Worm (Caenorhabditis elegans) whole organism, L4 larva: ENCODE data around the gene sri-28.
A peak's percentile ranks its signal among the peaks of the same experiment; 100 is the strongest.

Experiments used
- R02D3.7 ChIP-seq: fragments of 150-350 bp; sonication (generic microtip); optimal IDR thresholded peaks from 3 replicates; lab custom pipeline; 2014; ENCODE audit warnings: missing biosample characterization, missing genetic modification characterization
- daf-16 ChIP-seq, 3 experiments: sonication (generic microtip); optimal IDR thresholded peaks; 2 replicates each; lab custom pipeline; 2016 to 2017; ENCODE audit warnings: missing genetic modification characterization in 3 of 3, missing genetic modification reagents in 3 of 3, mild to moderate bottlenecking in 2 of 3, missing compliant biosample characterization in 2 of 3, missing biosample characterization in 1 of 3, moderate library complexity in 1 of 3
- dmd-6 ChIP-seq: fragments of 200-800 bp; sonication (Bioruptor generic); IDR thresholded peaks from 2 replicates; pipeline ENCODE4 v1.3.6; 2022; ENCODE audit warnings: missing genetic modification reagents, missing genetic modification characterization, missing compliant biosample characterization
- dpl-1 ChIP-seq: fragments of 150-350 bp; optimal IDR thresholded peaks from 2 replicates; lab custom pipeline; 2014; ENCODE audit warnings: missing biosample characterization, missing genetic modification reagents, missing genetic modification characterization
- egl-43 ChIP-seq: fragments of 200-800 bp; sonication (Bioruptor generic); IDR thresholded peaks from 2 replicates; pipeline ENCODE4 v1.3.6; 2022; ENCODE audit warnings: missing genetic modification reagents, missing genetic modification characterization, missing compliant biosample characterization
- fos-1 ChIP-seq: fragments of 150-350 bp; optimal IDR thresholded peaks from 2 replicates; lab custom pipeline; 2014; ENCODE audit warnings: missing biosample characterization, missing genetic modification characterization
- gei-8 ChIP-seq: fragments of 200-800 bp; sonication (Bioruptor generic); optimal IDR thresholded peaks from 2 replicates; lab custom pipeline; 2018; ENCODE audit warnings: mild to moderate bottlenecking, missing genetic modification characterization, missing compliant biosample characterization
- jun-1 ChIP-seq: fragments of 150-350 bp; optimal IDR thresholded peaks from 2 replicates; lab custom pipeline; 2014; ENCODE audit warnings: missing biosample characterization, missing genetic modification reagents, missing genetic modification characterization
- lim-7 ChIP-seq: fragments of 200-800 bp; sonication (Bioruptor generic); IDR thresholded peaks from 2 replicates; pipeline ENCODE4 v1.3.6; 2022; ENCODE audit warnings: missing genetic modification characterization, missing compliant biosample characterization
- lin-39 ChIP-seq: fragments of 150-350 bp; optimal IDR thresholded peaks from 2 replicates; lab custom pipeline; 2014; ENCODE audit warnings: missing biosample characterization, missing genetic modification reagents, missing genetic modification characterization
- lir-3 ChIP-seq: sonication (generic microtip); optimal IDR thresholded peaks from 2 replicates; lab custom pipeline; 2016; ENCODE audit warnings: mild to moderate bottlenecking, missing genetic modification characterization, missing compliant biosample characterization
- madf-5 ChIP-seq, 2 experiments: fragments of 200-800 bp; sonication (Bioruptor generic); IDR thresholded peaks; 2 replicates each; pipeline ENCODE4 v1.3.6; 2022; ENCODE audit warnings: missing compliant biosample characterization in 2 of 2, missing genetic modification characterization in 2 of 2
- madf-9 ChIP-seq: fragments of 200-800 bp; sonication (Bioruptor generic); conservative IDR thresholded peaks from 2 replicates; pipeline ENCODE4 v1.3.6; 2022; ENCODE audit warnings: missing genetic modification reagents, missing genetic modification characterization, missing compliant biosample characterization
- mxl-2 ChIP-seq: fragments of 200-800 bp; sonication (Bioruptor generic); conservative IDR thresholded peaks from 2 replicates; pipeline ENCODE4 v1.3.6; 2022; ENCODE audit warnings: missing genetic modification reagents, missing genetic modification characterization, missing compliant biosample characterization
- nhr-102 ChIP-seq: sonication (generic microtip); optimal IDR thresholded peaks from 2 replicates; lab custom pipeline; 2016; ENCODE audit warnings: mild to moderate bottlenecking, missing genetic modification characterization, moderate library complexity, missing compliant biosample characterization
- nhr-28 ChIP-seq: fragments of 150-350 bp; optimal IDR thresholded peaks from 2 replicates; lab custom pipeline; 2014; ENCODE audit warnings: missing biosample characterization, missing genetic modification characterization
- nhr-41 ChIP-seq: fragments of 200-800 bp; sonication (Bioruptor generic); IDR thresholded peaks from 2 replicates; pipeline ENCODE4 v1.3.6; 2022; ENCODE audit warnings: missing genetic modification reagents, missing genetic modification characterization, missing compliant biosample characterization
- nhr-48 ChIP-seq: sonication (generic microtip); optimal IDR thresholded peaks from 2 replicates; lab custom pipeline; 2016; ENCODE audit warnings: mild to moderate bottlenecking, missing genetic modification characterization, missing compliant biosample characterization
- nhr-6 ChIP-seq: fragments of 150-350 bp; optimal IDR thresholded peaks from 2 replicates; lab custom pipeline; 2014; ENCODE audit warnings: missing biosample characterization, missing genetic modification characterization
- nhr-77 ChIP-seq: fragments of 150-350 bp; optimal IDR thresholded peaks from 2 replicates; lab custom pipeline; 2014; ENCODE audit warnings: missing biosample characterization, missing genetic modification characterization
- pha-4 ChIP-seq, 2 experiments: fragments of 150-350 bp in 1 of 2; fragments of 200-800 bp in 1 of 2; sonication (Bioruptor generic) in 1 of 2; IDR thresholded peaks in 1 of 2; optimal IDR thresholded peaks in 1 of 2; 2 replicates each; pipeline versions ENCODE4 v1.3.6 to Lab custom; 2014 to 2022; ENCODE audit warnings: missing genetic modification characterization in 2 of 2, missing genetic modification reagents in 2 of 2, missing biosample characterization in 1 of 2, missing compliant biosample characterization in 1 of 2
- pqm-1 ChIP-seq: sonication (generic microtip); optimal IDR thresholded peaks from 2 replicates; lab custom pipeline; 2017; ENCODE audit warnings: missing biosample characterization, missing genetic modification characterization
- set-16 ChIP-seq: fragments of 200-800 bp; sonication (Bioruptor generic); IDR thresholded peaks from 2 replicates; pipeline ENCODE4 v1.3.6; 2022; ENCODE audit warnings: missing genetic modification reagents, missing genetic modification characterization, missing compliant biosample characterization
- snpc-4 ChIP-seq: fragments of 150-350 bp; optimal IDR thresholded peaks from 2 replicates; lab custom pipeline; 2014; ENCODE audit warnings: missing biosample characterization, missing genetic modification characterization
- unc-39 ChIP-seq: sonication (generic microtip); optimal IDR thresholded peaks from 2 replicates; lab custom pipeline; 2017; ENCODE audit warnings: missing biosample characterization, missing genetic modification characterization
- unc-62 ChIP-seq, 3 experiments: fragments of 150-350 bp in 1 of 3; sonication (generic microtip); optimal IDR thresholded peaks in 2 of 3; peaks in 1 of 3; 1 replicate in 1 of 3; 2 replicates in 2 of 3; lab custom pipeline; 2014 to 2017; ENCODE audit warnings: missing biosample characterization in 3 of 3, missing genetic modification characterization in 3 of 3, missing genetic modification reagents in 3 of 3, missing genotype in 1 of 3
- vab-7 ChIP-seq: fragments of 200-800 bp; sonication (Bioruptor generic); IDR thresholded peaks from 2 replicates; pipeline ENCODE4 v1.3.6; 2022; ENCODE audit warnings: missing genetic modification reagents, missing genetic modification characterization, missing compliant biosample characterization
- zfp-3 ChIP-seq: fragments of 200-800 bp; sonication (Bioruptor generic); conservative IDR thresholded peaks from 2 replicates; pipeline ENCODE4 v1.3.6; 2022; ENCODE audit warnings: missing genetic modification reagents, missing genetic modification characterization, missing compliant biosample characterization
- ztf-11 ChIP-seq: fragments of 150-350 bp; optimal IDR thresholded peaks from 2 replicates; lab custom pipeline; 2014; ENCODE audit warnings: missing biosample characterization, missing genetic modification characterization
- ztf-7 ChIP-seq: fragments of 150-350 bp; optimal IDR thresholded peaks from 2 replicates; lab custom pipeline; 2014; ENCODE audit warnings: missing biosample characterization, missing genetic modification characterization

The sri-28 gene

DNA sequence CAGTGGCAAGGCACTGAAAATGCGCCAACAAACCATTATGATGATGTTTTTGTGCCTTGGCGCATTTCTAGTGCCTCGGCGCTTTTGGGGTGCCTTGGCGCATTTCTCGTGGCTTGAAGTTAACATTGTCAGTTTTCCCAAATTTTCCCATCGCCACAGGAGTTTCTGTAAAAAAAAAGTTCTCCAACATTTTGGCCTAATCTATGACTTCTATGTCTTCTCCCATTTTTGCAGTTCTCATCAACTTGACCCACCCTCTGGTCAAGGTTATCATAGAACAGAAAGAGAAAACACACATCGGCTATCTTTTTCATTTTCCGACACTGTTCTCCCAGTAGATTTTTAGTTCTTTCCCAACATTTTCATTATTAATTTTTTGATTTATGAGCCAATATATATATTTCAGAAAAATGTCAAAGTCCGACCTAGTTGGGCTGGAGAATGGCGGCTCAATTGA is 10.0 kb upstream of the sri-28 start, which contains the start of the genes B0454.26 and B0454.5:
Gene B0454.26, minus strand, starts transcription at position 101 of the 457 bp plus-strand sequence.
Gene B0454.5, plus strand, starts transcription at position 407 of the 457 bp plus-strand sequence.
- TF ChIP-seq zfp-3 (GFP tag; lab: Robert Waterston, UW) (no peak), dpl-1 (GFP tag; lab: Kevin White, UChicago) (no peak), dmd-6 (no peak), nhr-102 (tag; lab: Kevin White, UChicago) (no peak), ztf-11 (tag; lab: Kevin White, UChicago) (no peak)

DNA sequence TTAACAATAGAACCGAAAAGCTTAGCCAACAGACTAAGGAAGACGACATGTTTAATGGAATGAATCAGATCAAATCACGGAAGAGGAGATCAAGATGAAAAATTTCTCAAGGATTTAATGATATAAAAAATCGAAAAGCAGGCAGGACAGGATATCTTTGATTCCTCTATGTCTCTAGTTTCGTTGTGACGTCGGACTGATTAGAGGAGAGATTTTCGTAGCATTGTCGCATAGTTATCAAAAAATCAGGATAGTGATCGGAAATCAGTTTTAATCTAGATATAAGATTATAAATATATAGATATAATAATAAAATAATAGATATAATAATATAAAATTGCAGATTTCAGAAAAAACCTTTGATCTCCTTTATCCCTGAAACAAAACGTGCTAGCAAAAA is 5.1 kb upstream of the sri-28 start, which contains the start of gene B0454.8:
Gene B0454.8, minus strand, starts transcription at position 101 of the 400 bp plus-strand sequence.
- TF ChIP-seq unc-39 (tag; lab: Kevin White, UChicago) (no peak), lir-3 (tag; lab: Kevin White, UChicago) (no peak)

DNA sequence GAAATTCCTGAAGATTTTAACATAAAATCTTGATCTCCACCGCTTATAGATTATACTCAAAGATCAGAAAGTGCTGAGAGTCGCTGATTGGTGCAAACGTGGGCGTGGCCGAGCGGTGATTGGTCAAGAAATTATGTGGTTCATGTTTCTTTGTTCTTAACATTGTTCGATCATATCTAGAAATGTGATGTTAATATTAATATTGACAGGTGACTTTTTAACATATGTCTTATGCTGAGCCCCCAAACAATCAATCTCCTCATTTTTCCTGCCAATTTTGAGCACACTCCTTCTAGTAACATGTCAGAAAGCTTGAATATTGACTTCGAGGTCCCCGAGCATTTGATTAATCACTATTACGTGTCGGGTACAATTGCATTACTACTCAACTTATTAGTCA is 4.5 kb upstream of the sri-28 start, which contains the start of gene sri-29:
Gene sri-29, plus strand, starts transcription at position 301 of the 400 bp plus-strand sequence.
- TF ChIP-seq madf-9 (GFP tag; lab: Robert Waterston, UW) (no peak), unc-62 (GFP tag; optimal IDR thresholded peaks at IDR 0.05 in 1 of 2; lab: Kevin White, UChicago) (peak in 1 of 2 experiments; percentile 13), unc-62 (tag; optimal IDR thresholded peaks at IDR 0.05; lab: Kevin White, UChicago) (no peak)
- TF ChIP-seq, all 104 proteins: peak for 1

DNA sequence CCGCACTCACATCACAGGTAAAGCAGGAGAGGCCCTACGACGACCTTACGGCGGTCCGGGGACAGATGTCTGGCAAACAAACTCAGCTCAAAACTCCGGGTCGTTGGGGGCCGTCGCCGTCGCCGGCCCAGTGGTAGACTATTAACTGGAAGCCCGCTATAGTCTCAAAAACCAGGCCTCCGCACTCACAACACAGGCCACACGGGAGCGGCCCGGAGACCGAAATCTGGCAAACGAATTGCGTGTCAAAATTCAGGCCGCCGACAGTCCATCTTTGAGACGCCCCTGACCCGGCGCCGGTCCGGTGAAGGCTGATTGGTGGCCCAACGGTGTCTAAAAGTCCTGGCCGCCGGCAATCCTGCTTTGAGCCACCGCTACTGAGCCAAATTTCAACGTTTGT is 3.1 kb upstream of the sri-28 start:
- TF ChIP-seq daf-16 (GFP tag; optimal IDR thresholded peaks at IDR 0.05; lab: Kevin White, UChicago), result no peak
- no peak for TF ChIP-seq daf-16 (tag; optimal IDR thresholded peaks at IDR 0.05; lab: Kevin White, UChicago)
- peak; percentile 25; the same call in 1 of the 2 replicates for TF ChIP-seq egl-43 (GFP tag; lab: Robert Waterston, UW)
- no peak for TF ChIP-seq madf-5 (GFP tag; IDR thresholded peaks at IDR 0.05; lab: Robert Waterston, UW)
- peak; percentile 84 for TF ChIP-seq set-16
- TF ChIP-seq R02D3.7, result no peak
- no peak for TF ChIP-seq nhr-6 (tag; lab: Kevin White, UChicago)
- TF ChIP-seq mxl-2 (GFP tag; lab: Robert Waterston, UW), result no peak
- no peak for TF ChIP-seq pqm-1 (tag; lab: Kevin White, UChicago)
- no peak for TF ChIP-seq nhr-28
- TF ChIP-seq nhr-41 (GFP tag; lab: Robert Waterston, UW), result no peak
- no peak for TF ChIP-seq nhr-48 (tag; lab: Kevin White, UChicago)
- no peak for TF ChIP-seq nhr-102 (tag; lab: Kevin White, UChicago)
- TF ChIP-seq, all 104 proteins: peak for 2

DNA sequence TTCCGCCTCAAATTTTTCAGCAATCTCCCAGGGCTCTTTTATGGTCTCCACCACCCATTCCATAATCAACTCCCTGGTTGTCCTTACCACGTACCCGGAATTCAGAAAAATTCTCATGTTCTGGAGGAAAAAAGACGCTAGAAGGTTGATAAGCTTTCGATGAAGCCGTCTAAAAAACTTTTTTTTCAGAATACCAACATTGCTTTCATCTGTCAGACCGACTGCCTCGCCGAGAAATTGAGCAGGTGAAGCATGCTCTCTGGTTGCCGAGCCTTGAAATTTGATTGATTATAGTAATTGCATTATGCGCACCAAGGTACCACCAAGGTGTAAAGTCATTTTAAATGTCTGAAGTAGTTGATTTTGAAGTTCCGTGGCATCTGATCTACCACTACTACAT is 2.6 kb upstream of the sri-28 start, which contains the start of gene sri-30:
Gene sri-30, plus strand, starts transcription at position 301 of the 400 bp plus-strand sequence.
- TF ChIP-seq unc-62 (GFP tag; optimal IDR thresholded peaks at IDR 0.05 in 1 of 2; lab: Kevin White, UChicago) (peak in 1 of 2 experiments; percentile 87), unc-62 (tag; optimal IDR thresholded peaks at IDR 0.05; lab: Kevin White, UChicago) (no peak), nhr-77 (tag; lab: Kevin White, UChicago) (no peak), gei-8 (GFP tag; lab: Kevin White, UChicago) (no peak), madf-5 (GFP tag; IDR thresholded peaks at IDR 0.05; lab: Robert Waterston, UW) (no peak)

DNA sequence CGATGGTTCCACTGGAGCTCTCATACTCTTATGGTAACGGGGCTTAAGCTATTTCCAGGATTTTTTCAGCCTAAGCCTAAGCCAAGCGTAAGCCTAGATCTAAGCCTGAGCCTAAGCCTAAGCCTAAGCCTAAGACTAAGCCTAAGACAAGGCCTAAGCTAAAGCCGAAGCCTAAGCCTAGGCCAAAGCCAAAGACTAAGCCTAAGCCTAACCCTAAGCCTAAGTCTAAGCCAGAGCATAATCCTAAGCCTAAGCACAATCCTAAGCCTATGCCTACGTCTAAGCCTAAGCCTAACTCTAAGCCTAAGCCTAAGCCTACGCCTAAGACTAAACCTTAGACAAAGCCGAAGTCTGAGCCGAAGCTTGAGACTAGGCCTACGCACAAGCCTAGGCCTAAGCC is 511 bp downstream of the sri-28 start:
- TF ChIP-seq lim-7 (GFP tag; lab: Robert Waterston, UW), result no peak
- TF ChIP-seq ztf-7 (tag; lab: Kevin White, UChicago), result no peak
- no peak for TF ChIP-seq snpc-4 (tag; lab: Kevin White, UChicago)
- TF ChIP-seq R02D3.7, result no peak
- TF ChIP-seq lin-39 (tag; lab: Kevin White, UChicago), result no peak
- TF ChIP-seq jun-1 (tag; lab: Kevin White, UChicago), result no peak
- no peak for TF ChIP-seq fos-1 (tag; lab: Kevin White, UChicago)
- TF ChIP-seq vab-7 (GFP tag; lab: Robert Waterston, UW), result no peak
- TF ChIP-seq pha-4 (GFP tag; IDR thresholded peaks at IDR 0.05; lab: Robert Waterston, UW), result no peak
- no peak for TF ChIP-seq pha-4 (tag; optimal IDR thresholded peaks at IDR 0.05; lab: Kevin White, UChicago)
